Worm (Caenorhabditis elegans) whole organism, L4 larva: ENCODE results near the gene Y43F8C.15.
A peak's percentile ranks its signal among the peaks of the same experiment; 100 is the strongest.

ENCODE experiments used
- F37D6.2 ChIP-seq: sonication (generic microtip); optimal IDR thresholded peaks from 2 replicates; lab custom pipeline; 2016; ENCODE audit warnings: mild to moderate bottlenecking, missing genetic modification characterization, missing compliant biosample characterization
- F44E2.7 ChIP-seq: fragments of 200-800 bp; sonication (Bioruptor generic); IDR thresholded peaks from 2 replicates; pipeline ENCODE4 v2.1.2; 2022; ENCODE audit warnings: missing genetic modification characterization, missing compliant biosample characterization
- T20F7.1 ChIP-seq: fragments of 200-800 bp; sonication (Bioruptor generic); optimal IDR thresholded peaks from 2 replicates; lab custom pipeline; 2018; ENCODE audit warnings: mild to moderate bottlenecking, missing genetic modification characterization, missing compliant biosample characterization
- Y105C5A.15 ChIP-seq: fragments of 200-800 bp; sonication (Bioruptor generic); IDR thresholded peaks from 2 replicates; pipeline ENCODE4 v1.3.6; 2022; ENCODE audit warnings: missing genetic modification characterization, missing compliant biosample characterization
- Y75B8A.6 ChIP-seq: fragments of 200-800 bp; sonication (Bioruptor generic); IDR thresholded peaks from 2 replicates; pipeline ENCODE4 v1.3.6; 2022; ENCODE audit warnings: missing genetic modification reagents, missing genetic modification characterization, missing compliant biosample characterization
- aha-1 ChIP-seq: fragments of 150-350 bp; peaks from one replicate; lab custom pipeline; 2014; ENCODE audit warnings: missing biosample characterization, missing genetic modification characterization
- ceh-32 ChIP-seq: sonication (generic microtip); optimal IDR thresholded peaks from 2 replicates; lab custom pipeline; 2016; ENCODE audit warnings: mild to moderate bottlenecking, missing genetic modification characterization, missing compliant biosample characterization; ENCODE audit not compliant: poor library complexity
- ces-1 ChIP-seq: fragments of 150-350 bp; sonication (generic microtip); optimal IDR thresholded peaks from 4 replicates; lab custom pipeline; 2014; ENCODE audit warnings: missing biosample characterization, missing genetic modification reagents, missing genetic modification characterization
- ctbp-1 ChIP-seq: fragments of 200-800 bp; sonication (Bioruptor generic); IDR thresholded peaks from 2 replicates; pipeline ENCODE4 v1.3.6; 2022; ENCODE audit warnings: missing genetic modification reagents, missing genetic modification characterization, missing compliant biosample characterization
- daf-12 ChIP-seq: fragments of 150-350 bp; optimal IDR thresholded peaks from 2 replicates; lab custom pipeline; 2014; ENCODE audit warnings: missing biosample characterization, missing genetic modification reagents, missing genetic modification characterization
- daf-8 ChIP-seq: fragments of 200-800 bp; sonication (Bioruptor generic); IDR thresholded peaks from 2 replicates; pipeline ENCODE4 v1.3.6; 2022; ENCODE audit warnings: missing genetic modification characterization, missing compliant biosample characterization
- dmd-6 ChIP-seq: fragments of 200-800 bp; sonication (Bioruptor generic); IDR thresholded peaks from 2 replicates; pipeline ENCODE4 v1.3.6; 2022; ENCODE audit warnings: missing genetic modification reagents, missing genetic modification characterization, missing compliant biosample characterization
- dmd-8 ChIP-seq: fragments of 200-800 bp; sonication (Bioruptor generic); IDR thresholded peaks from 2 replicates; pipeline ENCODE4 v1.3.6; 2022; ENCODE audit warnings: missing genetic modification characterization, missing compliant biosample characterization
- dve-1 ChIP-seq: sonication (generic microtip); optimal IDR thresholded peaks from 2 replicates; lab custom pipeline; 2017; ENCODE audit warnings: antibody characterized with exemption, mild to moderate bottlenecking, missing genetic modification characterization, missing compliant biosample characterization; ENCODE audit not compliant: insufficient read depth
- egl-43 ChIP-seq: fragments of 200-800 bp; sonication (Bioruptor generic); IDR thresholded peaks from 2 replicates; pipeline ENCODE4 v1.3.6; 2022; ENCODE audit warnings: missing genetic modification reagents, missing genetic modification characterization, missing compliant biosample characterization
- fos-1 ChIP-seq: fragments of 150-350 bp; optimal IDR thresholded peaks from 2 replicates; lab custom pipeline; 2014; ENCODE audit warnings: missing biosample characterization, missing genetic modification characterization
- hif-1 ChIP-seq, 2 experiments: sonication (generic microtip); optimal IDR thresholded peaks; 2 replicates each; lab custom pipeline; 2016 to 2017; ENCODE audit warnings: missing compliant biosample characterization in 2 of 2, missing genetic modification characterization in 2 of 2, missing genetic modification reagents in 2 of 2, missing genotype in 2 of 2, mild to moderate bottlenecking in 1 of 2
- jun-1 ChIP-seq: fragments of 150-350 bp; optimal IDR thresholded peaks from 2 replicates; lab custom pipeline; 2014; ENCODE audit warnings: missing biosample characterization, missing genetic modification reagents, missing genetic modification characterization
- lir-3 ChIP-seq: sonication (generic microtip); optimal IDR thresholded peaks from 2 replicates; lab custom pipeline; 2016; ENCODE audit warnings: mild to moderate bottlenecking, missing genetic modification characterization, missing compliant biosample characterization
- mxl-2 ChIP-seq: fragments of 200-800 bp; sonication (Bioruptor generic); conservative IDR thresholded peaks from 2 replicates; pipeline ENCODE4 v1.3.6; 2022; ENCODE audit warnings: missing genetic modification reagents, missing genetic modification characterization, missing compliant biosample characterization
- nhr-102 ChIP-seq: sonication (generic microtip); optimal IDR thresholded peaks from 2 replicates; lab custom pipeline; 2016; ENCODE audit warnings: mild to moderate bottlenecking, missing genetic modification characterization, moderate library complexity, missing compliant biosample characterization
- nhr-11 ChIP-seq: fragments of 150-350 bp; optimal IDR thresholded peaks from 2 replicates; lab custom pipeline; 2014; ENCODE audit warnings: missing biosample characterization, missing genetic modification characterization
- nhr-237 ChIP-seq: sonication (generic microtip); optimal IDR thresholded peaks from 2 replicates; lab custom pipeline; 2017; ENCODE audit warnings: missing biosample characterization, missing genetic modification characterization
- nhr-25 ChIP-seq: sonication (generic microtip); optimal IDR thresholded peaks from 2 replicates; lab custom pipeline; 2017; ENCODE audit warnings: missing genetic modification characterization, mild to moderate bottlenecking, missing compliant biosample characterization, antibody characterized with exemption, moderate library complexity, borderline replicate concordance; ENCODE audit not compliant: insufficient read depth
- nhr-48 ChIP-seq: sonication (generic microtip); optimal IDR thresholded peaks from 2 replicates; lab custom pipeline; 2016; ENCODE audit warnings: mild to moderate bottlenecking, missing genetic modification characterization, missing compliant biosample characterization
- nhr-6 ChIP-seq: fragments of 150-350 bp; optimal IDR thresholded peaks from 2 replicates; lab custom pipeline; 2014; ENCODE audit warnings: missing biosample characterization, missing genetic modification characterization
- pha-4 ChIP-seq, 2 experiments: fragments of 150-350 bp in 1 of 2; fragments of 200-800 bp in 1 of 2; sonication (Bioruptor generic) in 1 of 2; IDR thresholded peaks in 1 of 2; optimal IDR thresholded peaks in 1 of 2; 2 replicates each; pipeline versions ENCODE4 v1.3.6 to Lab custom; 2014 to 2022; ENCODE audit warnings: missing genetic modification characterization in 2 of 2, missing genetic modification reagents in 2 of 2, missing biosample characterization in 1 of 2, missing compliant biosample characterization in 1 of 2
- php-3 ChIP-seq: fragments of 200-800 bp; sonication (Bioruptor generic); IDR thresholded peaks from 2 replicates; pipeline ENCODE4 v1.3.6; 2022; ENCODE audit warnings: missing genetic modification reagents, missing genetic modification characterization, missing compliant biosample characterization
- rbr-2 ChIP-seq: sonication (generic microtip); optimal IDR thresholded peaks from 2 replicates; lab custom pipeline; 2016; ENCODE audit warnings: missing genotype, missing genetic modification characterization, missing compliant biosample characterization
- set-16 ChIP-seq: fragments of 200-800 bp; sonication (Bioruptor generic); IDR thresholded peaks from 2 replicates; pipeline ENCODE4 v1.3.6; 2022; ENCODE audit warnings: missing genetic modification reagents, missing genetic modification characterization, missing compliant biosample characterization
- snpc-1.2 ChIP-seq: fragments of 200-800 bp; sonication (Bioruptor generic); IDR thresholded peaks from 2 replicates; pipeline ENCODE4 v1.3.6; 2022; ENCODE audit warnings: missing genetic modification reagents, missing genetic modification characterization, missing compliant biosample characterization
- snpc-4 ChIP-seq: fragments of 150-350 bp; optimal IDR thresholded peaks from 2 replicates; lab custom pipeline; 2014; ENCODE audit warnings: missing biosample characterization, missing genetic modification characterization
- spr-1 ChIP-seq: sonication (generic microtip); optimal IDR thresholded peaks from 2 replicates; lab custom pipeline; 2016; ENCODE audit warnings: mild to moderate bottlenecking, missing genetic modification characterization, missing compliant biosample characterization
- spr-3 ChIP-seq: fragments of 200-800 bp; sonication (Bioruptor generic); optimal IDR thresholded peaks from 2 replicates; lab custom pipeline; 2018; ENCODE audit warnings: mild to moderate bottlenecking, missing genetic modification characterization, missing compliant biosample characterization
- tag-97 ChIP-seq: fragments of 200-800 bp; sonication (Bioruptor generic); IDR thresholded peaks from 2 replicates; pipeline ENCODE4 v1.3.6; 2022; ENCODE audit warnings: missing genetic modification characterization, missing compliant biosample characterization
- tra-1 ChIP-seq: fragments of 200-800 bp; sonication (Bioruptor generic); IDR thresholded peaks from 2 replicates; pipeline ENCODE4 v1.3.6; 2022; ENCODE audit warnings: missing genetic modification reagents, missing genetic modification characterization, missing compliant biosample characterization
- unc-62 ChIP-seq, 3 experiments: fragments of 150-350 bp in 1 of 3; sonication (generic microtip); optimal IDR thresholded peaks in 2 of 3; peaks in 1 of 3; 1 replicate in 1 of 3; 2 replicates in 2 of 3; lab custom pipeline; 2014 to 2017; ENCODE audit warnings: missing biosample characterization in 3 of 3, missing genetic modification characterization in 3 of 3, missing genetic modification reagents in 3 of 3, missing genotype in 1 of 3
- ztf-11 ChIP-seq: fragments of 150-350 bp; optimal IDR thresholded peaks from 2 replicates; lab custom pipeline; 2014; ENCODE audit warnings: missing biosample characterization, missing genetic modification characterization

Y43F8C.15 gene

ce11 chrV:19671816-19672215 lies 38.6 kb downstream of the Y43F8C.15 start:
- TF ChIP-seq ztf-11 (tag; lab: Kevin White, UChicago) (no peak), dmd-6 (GFP tag; lab: Robert Waterston, UW) (no peak), daf-12 (tag; lab: Kevin White, UChicago) (no peak), T20F7.1 (GFP tag; lab: Kevin White, UChicago) (no peak), Y75B8A.6 (GFP tag; lab: Robert Waterston, UW) (no peak), hif-1 (tag; optimal IDR thresholded peaks at IDR 0.05; lab: Kevin White, UChicago) (no peak), F44E2.7 (GFP tag; lab: Robert Waterston, UW) (no peak), php-3 (GFP tag; lab: Robert Waterston, UW) (no peak), jun-1 (tag; lab: Kevin White, UChicago) (no peak), rbr-2 (tag; lab: Kevin White, UChicago) (no peak), lir-3 (no peak), set-16 (GFP tag; lab: Robert Waterston, UW) (peak; percentile 60), aha-1 (tag; lab: Kevin White, UChicago) (peak; percentile 83), pha-4 (GFP tag; IDR thresholded peaks at IDR 0.05; lab: Robert Waterston, UW) (no peak), pha-4 (tag; optimal IDR thresholded peaks at IDR 0.05; lab: Kevin White, UChicago) (no peak), nhr-237 (tag; lab: Kevin White, UChicago) (no peak)

DNA sequence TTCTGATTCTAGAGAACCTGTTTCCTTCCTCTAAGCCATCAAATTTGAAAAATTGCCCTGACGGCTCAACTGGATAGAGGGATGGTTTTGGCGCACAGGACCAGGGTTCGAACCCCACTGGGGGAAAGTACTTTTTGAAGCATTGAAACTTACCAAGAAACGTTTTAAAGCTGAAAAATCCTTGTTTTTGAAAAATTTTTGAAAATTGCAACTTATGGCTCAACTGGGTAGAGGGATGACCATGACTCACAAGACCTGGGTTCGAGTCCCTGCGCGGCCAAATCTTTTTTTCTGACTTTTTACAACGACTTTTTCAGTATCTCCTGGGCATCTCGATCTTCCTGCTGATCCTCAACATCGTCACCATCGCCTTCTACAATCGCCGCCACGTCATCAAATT lies 39.5 kb downstream of the Y43F8C.15 start:
- no peak for TF ChIP-seq daf-8 (GFP tag; lab: Robert Waterston, UW)
- no peak for TF ChIP-seq nhr-48 (tag; lab: Kevin White, UChicago)
- no peak for TF ChIP-seq set-16 (GFP tag; lab: Robert Waterston, UW)
- TF ChIP-seq F37D6.2 (tag; lab: Kevin White, UChicago), result no peak
- TF ChIP-seq nhr-11 (tag; lab: Kevin White, UChicago), result no peak
- TF ChIP-seq Y75B8A.6 (GFP tag; lab: Robert Waterston, UW), result no peak
- TF ChIP-seq dmd-8, result no peak
- no peak for TF ChIP-seq nhr-6 (tag; lab: Kevin White, UChicago)
- no peak for TF ChIP-seq unc-62 (GFP tag; optimal IDR thresholded peaks at IDR 0.05 in 1 of 2; lab: Kevin White, UChicago)
- TF ChIP-seq unc-62 (tag; optimal IDR thresholded peaks at IDR 0.05; lab: Kevin White, UChicago), result no peak
- no peak for TF ChIP-seq mxl-2
- no peak for TF ChIP-seq ceh-32 (tag; lab: Kevin White, UChicago)
- no peak for TF ChIP-seq ces-1 (GFP tag; lab: Kevin White, UChicago)

DNA sequence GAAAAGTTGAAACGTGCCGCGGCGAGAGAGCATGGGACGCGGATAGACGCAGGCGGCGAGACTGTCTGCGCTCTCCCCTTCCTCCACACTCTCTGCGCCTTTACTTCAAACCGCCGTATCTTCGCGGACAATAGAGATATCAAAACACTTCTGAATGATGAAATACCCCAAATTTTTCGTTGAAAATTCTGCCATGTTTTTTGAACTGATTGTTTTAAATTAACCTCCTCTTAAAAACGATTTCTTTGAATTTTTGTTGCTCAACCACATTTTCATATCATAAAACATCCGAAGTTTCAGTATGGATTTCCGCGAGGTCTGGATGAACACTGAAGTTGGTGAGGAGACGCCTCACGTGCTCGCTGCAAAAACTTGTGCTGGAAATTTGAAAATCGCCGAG lies 40.5 kb downstream of the Y43F8C.15 start, which contains the start of gene Y43F8C.11:
TSS of gene Y43F8C.11 (plus strand) at position 301 of the 400 bp plus-strand sequence.
- TF ChIP-seq nhr-11 (tag; lab: Kevin White, UChicago) (no peak), nhr-48 (tag; lab: Kevin White, UChicago) (no peak), ces-1 (GFP tag; lab: Kevin White, UChicago) (no peak), egl-43 (GFP tag; lab: Robert Waterston, UW) (no peak), nhr-102 (tag; lab: Kevin White, UChicago) (no peak), ctbp-1 (GFP tag; lab: Robert Waterston, UW) (no peak), rbr-2 (tag; lab: Kevin White, UChicago) (no peak), fos-1 (no peak), tag-97 (GFP tag; lab: Robert Waterston, UW) (no peak), nhr-25 (no peak), spr-1 (tag; lab: Kevin White, UChicago) (no peak), Y105C5A.15 (no peak)
- TF ChIP-seq, all 104 proteins: peak for 0

- TF ChIP-seq snpc-4 (tag; lab: Kevin White, UChicago) (no peak), dve-1 (no peak), snpc-1.2 (GFP tag; lab: Robert Waterston, UW) (no peak), spr-3 (GFP tag; lab: Kevin White, UChicago) (no peak), tag-97 (GFP tag; lab: Robert Waterston, UW) (no peak), tra-1 (GFP tag; lab: Robert Waterston, UW) (no peak)
Observed at ce11 chrV:19668213-19668612, 42.2 kb downstream of the Y43F8C.15 start.
